Worm (Caenorhabditis elegans): Measurements from ENCODE around the gene Y58A7A.3.

Gene Y58A7A.3

DNA sequence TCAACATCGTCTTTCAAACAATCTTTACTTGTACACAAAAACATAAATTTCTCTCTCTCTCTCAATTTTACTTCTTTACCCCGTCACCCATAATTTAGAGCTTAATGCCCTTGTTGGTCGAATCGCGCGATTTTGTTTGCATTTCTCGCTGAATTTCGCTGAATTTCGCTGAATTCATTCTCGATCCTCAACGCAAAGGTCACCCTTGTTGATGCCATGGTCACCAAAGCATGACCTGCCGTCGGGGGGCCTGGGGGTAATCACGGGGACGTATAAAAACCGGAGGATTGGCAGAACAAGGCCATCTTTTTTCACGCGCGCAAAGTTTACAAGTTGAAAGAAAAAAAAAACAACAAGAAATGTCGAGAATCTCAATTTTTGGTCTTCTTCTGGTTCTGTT is 49.3 kb upstream of the Y58A7A.3 start, which contains the start of gene F14F9.8:
TSS of gene F14F9.8 (plus strand) at position 301 of the 400 bp plus-strand sequence.
- TF ChIP-seq skn-1 (tag; optimal IDR thresholded peaks at IDR 0.05) (no peak), nhr-25 (tag; optimal IDR thresholded peaks at IDR 0.05) (no peak), nhr-11 (tag; optimal IDR thresholded peaks at IDR 0.05) (no peak), dmd-4 (tag; optimal IDR thresholded peaks at IDR 0.05) (no peak)

DNA sequence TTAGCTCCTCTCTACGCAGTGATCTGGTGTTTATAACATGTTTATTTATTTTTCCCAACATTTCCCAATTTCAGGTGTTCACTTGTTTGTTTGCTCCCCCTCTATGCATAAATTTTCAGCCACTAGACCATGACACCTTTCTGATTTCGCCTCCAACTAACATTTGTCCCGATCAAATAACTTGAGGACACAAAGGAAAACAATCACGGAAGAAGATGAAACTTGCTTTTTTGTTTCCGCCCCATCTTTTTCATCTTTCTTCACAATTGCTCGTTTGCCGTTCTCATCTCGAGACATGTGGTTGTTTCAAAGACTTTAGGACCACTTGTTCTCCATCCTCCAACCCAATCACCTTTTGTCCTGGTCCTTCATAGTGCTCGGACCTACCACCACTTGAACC is 46.1 kb upstream of the Y58A7A.3 start, which contains the start of gene F14F9.5:
TSS of gene F14F9.5 (plus strand) at position 301 of the 400 bp plus-strand sequence.
- TF ChIP-seq nhr-10 (tag; optimal IDR thresholded peaks at IDR 0.05): no peak
- TF ChIP-seq ztf-4 (tag; optimal IDR thresholded peaks at IDR 0.05): no peak
- no peak for TF ChIP-seq elt-1 (tag; optimal IDR thresholded peaks at IDR 0.05)

DNA sequence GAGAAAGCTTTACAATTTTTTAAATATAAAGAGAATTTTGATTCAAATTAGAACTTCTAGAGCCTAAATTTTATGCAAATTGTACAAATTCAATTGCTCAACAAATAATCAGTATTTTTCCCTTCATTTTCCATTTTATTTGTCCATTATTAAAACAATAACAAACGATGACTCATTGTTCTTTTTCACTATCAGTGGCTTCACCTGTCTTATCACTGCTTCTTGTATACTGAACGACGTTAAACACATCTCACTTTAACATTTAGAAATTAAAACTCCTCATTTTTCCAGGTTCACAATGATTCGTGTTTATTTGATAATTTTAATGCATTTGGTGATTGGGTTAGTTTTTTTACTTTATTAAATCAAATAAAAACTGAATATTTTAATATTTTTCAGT is 39.0 kb upstream of the Y58A7A.3 start, which contains the start of gene sid-1:
TSS of gene sid-1 (plus strand) at position 292 of the 400 bp plus-strand sequence.
- TF ChIP-seq unc-55 (GFP tag; optimal IDR thresholded peaks at IDR 0.05) (no peak), zag-1 (tag; optimal IDR thresholded peaks at IDR 0.05) (no peak), fos-1 (tag; optimal IDR thresholded peaks at IDR 0.05) (peak; percentile 80), egl-27 (tag; optimal IDR thresholded peaks at IDR 0.05) (no peak), R02D3.7 (tag; optimal IDR thresholded peaks at IDR 0.05) (no peak), unc-62 (GFP tag; optimal IDR thresholded peaks at IDR 0.05) (no peak)

DNA sequence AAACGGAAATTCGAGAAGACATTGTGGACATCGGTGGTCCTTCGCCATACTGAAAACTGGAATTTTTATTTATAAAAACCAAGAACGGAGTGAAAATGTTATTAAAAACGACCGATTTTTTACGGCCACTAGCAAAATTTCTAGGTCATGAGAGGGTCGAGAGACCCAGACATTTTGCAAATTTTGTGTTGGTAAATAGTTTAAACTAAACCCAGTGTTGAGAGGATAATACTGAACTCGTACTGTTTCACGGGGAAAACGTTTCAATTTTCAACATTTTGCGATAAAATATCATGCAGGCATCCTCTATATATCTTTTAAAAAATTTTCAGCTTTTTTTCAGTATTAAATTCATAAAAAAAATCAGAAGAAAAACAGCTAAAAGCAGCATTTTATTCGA is 38.4 kb upstream of the Y58A7A.3 start, which contains the start of gene C04F5.9:
TSS of gene C04F5.9 (minus strand) at position 101 of the 400 bp plus-strand sequence.
- TF ChIP-seq ceh-16 (tag; optimal IDR thresholded peaks at IDR 0.05) (no peak), unc-62 (GFP tag; optimal IDR thresholded peaks at IDR 0.05) (no peak), nhr-6 (tag; optimal IDR thresholded peaks at IDR 0.05) (no peak), R02D3.7 (tag; optimal IDR thresholded peaks at IDR 0.05) (no peak), mbf-1 (tag; optimal IDR thresholded peaks at IDR 0.05) (no peak), mab-5 (tag; optimal IDR thresholded peaks at IDR 0.05) (no peak), snpc-4 (tag; optimal IDR thresholded peaks at IDR 0.05) (no peak), nhr-21 (tag; optimal IDR thresholded peaks at IDR 0.05) (no peak), unc-39 (tag; optimal IDR thresholded peaks at IDR 0.05) (no peak), nhr-77 (tag; optimal IDR thresholded peaks at IDR 0.05) (no peak), ama-1 (optimal IDR thresholded peaks at IDR 0.05) (no peak)

DNA sequence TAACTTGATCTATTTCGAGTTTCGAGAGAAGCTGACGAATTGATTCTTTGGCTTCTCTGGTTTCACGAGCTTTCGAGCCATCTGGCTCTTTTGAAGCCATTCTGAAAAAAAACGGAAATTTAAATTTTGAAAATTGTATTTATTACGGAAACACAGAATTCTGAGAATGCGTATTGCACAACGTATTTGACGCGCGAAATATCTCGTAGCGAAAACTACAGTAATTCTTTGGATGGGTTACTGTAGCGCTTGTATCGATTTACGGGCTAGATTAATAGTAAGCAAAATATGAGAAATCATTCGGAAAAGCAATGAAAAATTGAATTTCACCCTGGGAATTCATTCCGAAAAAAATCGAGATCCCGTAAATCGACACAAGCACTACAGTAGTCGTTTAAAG is 33.0 kb upstream of the Y58A7A.3 start, which contains the start of gene C04F5.8:
TSS of gene C04F5.8 (minus strand) at position 101 of the 400 bp plus-strand sequence.
- no peak for TF ChIP-seq dmd-4 (tag; optimal IDR thresholded peaks at IDR 0.05)
- no peak for TF ChIP-seq snpc-4 (tag; optimal IDR thresholded peaks at IDR 0.05)
- no peak for TF ChIP-seq mab-5 (tag; optimal IDR thresholded peaks at IDR 0.05)
- no peak for TF ChIP-seq egl-27 (tag; optimal IDR thresholded peaks at IDR 0.05)
- no peak for TF ChIP-seq nhr-21 (tag; optimal IDR thresholded peaks at IDR 0.05)
- TF ChIP-seq ZK546.5 (tag; optimal IDR thresholded peaks at IDR 0.05): no peak
- no peak for TF ChIP-seq nhr-237 (tag; optimal IDR thresholded peaks at IDR 0.05)
- no peak for TF ChIP-seq mdl-1 (tag; optimal IDR thresholded peaks at IDR 0.05)

DNA sequence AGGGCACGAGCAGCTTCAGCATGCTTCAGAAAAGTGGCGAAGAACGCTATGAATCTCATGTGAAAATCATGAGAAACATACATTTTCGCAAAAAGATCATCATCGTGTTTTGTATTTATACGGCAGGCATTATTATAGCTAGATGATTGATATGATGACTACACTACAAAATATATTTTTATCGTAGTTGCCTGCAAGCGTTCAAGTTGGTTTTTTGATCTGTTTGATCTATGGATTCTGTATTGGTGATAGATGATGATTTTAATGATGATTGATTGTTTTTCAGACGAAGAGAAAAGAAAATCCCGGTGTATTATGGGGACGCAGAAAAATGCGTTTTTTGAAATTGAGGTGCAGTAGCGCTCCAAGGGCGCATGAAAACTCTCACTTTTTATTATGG is 30.0 kb upstream of the Y58A7A.3 start, which contains the start of gene ugt-63:
TSS of gene ugt-63 (minus strand) at position 89 of the 400 bp plus-strand sequence.
- no peak for TF ChIP-seq nhr-237 (tag; optimal IDR thresholded peaks at IDR 0.05)
- TF ChIP-seq mab-5 (tag; optimal IDR thresholded peaks at IDR 0.05): peak; percentile 30
- TF ChIP-seq ama-1 (optimal IDR thresholded peaks at IDR 0.05): no peak
- TF ChIP-seq alr-1 (tag; optimal IDR thresholded peaks at IDR 0.05): no peak
- TF ChIP-seq dmd-4 (tag; optimal IDR thresholded peaks at IDR 0.05): no peak
- no peak for TF ChIP-seq lin-11 (tag; optimal IDR thresholded peaks at IDR 0.05)
- no peak for TF ChIP-seq nhr-6 (tag; optimal IDR thresholded peaks at IDR 0.05)
- no peak for TF ChIP-seq crh-2 (tag; optimal IDR thresholded peaks at IDR 0.05)
- peak; percentile 69 for TF ChIP-seq sma-9 (GFP tag; optimal IDR thresholded peaks at IDR 0.05)
- TF ChIP-seq sma-9 (tag; optimal IDR thresholded peaks at IDR 0.05): no peak
- peak; percentile 18 for TF ChIP-seq nhr-21 (tag; optimal IDR thresholded peaks at IDR 0.05)
- no peak for TF ChIP-seq skn-1 (tag; optimal IDR thresholded peaks at IDR 0.05)
- TF ChIP-seq ztf-11 (tag; optimal IDR thresholded peaks at IDR 0.05): no peak
- peak; percentile 29 for TF ChIP-seq nhr-25 (tag; optimal IDR thresholded peaks at IDR 0.05)
- TF ChIP-seq mdl-1 (tag; optimal IDR thresholded peaks at IDR 0.05): no peak
- no peak for TF ChIP-seq nhr-77 (tag; optimal IDR thresholded peaks at IDR 0.05)

DNA sequence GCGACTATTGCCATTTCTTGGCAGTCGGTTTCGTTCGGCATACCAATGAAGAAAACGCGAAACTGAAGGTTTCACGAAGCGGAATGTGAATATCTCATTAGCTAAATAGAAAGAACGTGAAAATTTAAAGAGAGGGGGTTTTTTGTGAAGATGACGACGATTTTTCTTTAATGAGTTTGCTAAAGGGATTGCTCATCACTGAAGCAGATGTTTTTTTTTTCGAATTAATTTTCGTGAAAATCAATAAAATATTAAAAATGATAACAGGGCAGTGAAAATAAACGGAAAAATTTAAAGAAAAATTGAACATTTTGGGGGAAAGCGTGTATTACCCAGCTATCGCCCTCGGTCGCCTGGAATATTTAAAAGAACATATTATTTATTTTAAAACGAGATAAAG is 27.1 kb upstream of the Y58A7A.3 start, which contains the start of gene srab-3:
TSS of gene srab-3 (minus strand) at position 101 of the 400 bp plus-strand sequence.
- TF ChIP-seq nhr-129 (tag; optimal IDR thresholded peaks at IDR 0.05) (no peak), unc-39 (tag; optimal IDR thresholded peaks at IDR 0.05) (no peak), Y55F3AM.14 (GFP tag; optimal IDR thresholded peaks at IDR 0.05) (no peak), lsy-2 (tag; optimal IDR thresholded peaks at IDR 0.05) (no peak), dmd-4 (tag; optimal IDR thresholded peaks at IDR 0.05) (no peak), nhr-23 (tag; optimal IDR thresholded peaks at IDR 0.05) (no peak), R02D3.7 (tag; optimal IDR thresholded peaks at IDR 0.05) (no peak), skn-1 (tag; optimal IDR thresholded peaks at IDR 0.05) (no peak), sma-9 (GFP tag; optimal IDR thresholded peaks at IDR 0.05) (no peak), sma-9 (tag; optimal IDR thresholded peaks at IDR 0.05) (no peak)

All from whole organism, L2 larva.